Worm (Caenorhabditis elegans): ENCODE measurements around the gene F23F12.3.

DNA sequence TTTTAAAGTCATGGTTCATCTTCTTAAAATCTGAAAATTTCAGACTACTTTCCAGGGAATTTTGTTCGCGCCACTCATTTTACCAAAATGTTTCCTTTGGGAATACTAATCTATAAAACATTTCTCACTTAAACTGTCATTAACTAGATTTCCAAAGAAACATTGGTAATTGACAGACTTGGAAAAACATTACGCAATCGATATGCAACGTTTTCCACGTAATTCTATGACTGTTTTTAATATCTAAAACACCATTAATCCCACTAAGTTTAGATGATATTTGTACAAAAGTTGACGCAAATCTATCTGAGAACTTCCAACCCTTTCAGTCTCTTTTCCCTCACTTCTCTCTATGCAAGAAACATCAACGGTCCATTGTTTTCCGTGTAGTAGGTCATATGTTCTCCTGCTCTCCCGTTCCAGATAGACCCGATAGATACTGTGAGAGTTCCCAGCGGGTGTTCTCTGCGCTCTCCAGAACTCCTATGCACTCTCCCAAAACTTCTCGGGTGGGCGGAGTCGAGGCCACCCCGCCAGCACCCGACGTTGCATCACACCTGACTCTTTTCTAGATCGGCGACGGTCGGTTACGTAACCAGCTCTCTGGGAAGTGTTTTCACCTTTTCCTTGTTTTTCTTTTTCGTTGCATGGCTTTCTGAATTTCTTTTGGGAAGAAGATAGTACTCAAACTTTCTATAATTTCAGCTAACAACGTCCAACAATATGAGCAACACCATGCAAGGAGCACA, 21.9 kb upstream of the F23F12.3 start, which contains the start of gene zip-8:
- TF ChIP-seq dao-5 (tag; optimal IDR thresholded peaks at IDR 0.05): no peak
- TF ChIP-seq him-1 (tag; optimal IDR thresholded peaks at IDR 0.05): no peak
- no peak for TF ChIP-seq W03F9.2 (tag; optimal IDR thresholded peaks at IDR 0.05)

Data from whole organism, L4/young adult.